Worm (Caenorhabditis elegans) whole organism, L4 larva: ENCODE results near the gene B0496.2.

ENCODE experiments used
- ceh-28 ChIP-seq: fragments of 150-350 bp; optimal IDR thresholded peaks from 2 replicates; lab custom pipeline; 2014; ENCODE audit warnings: missing biosample characterization, missing genetic modification reagents, missing genetic modification characterization
- ces-1 ChIP-seq: fragments of 150-350 bp; sonication (generic microtip); optimal IDR thresholded peaks from 4 replicates; lab custom pipeline; 2014; ENCODE audit warnings: missing biosample characterization, missing genetic modification reagents, missing genetic modification characterization
- daf-19 ChIP-seq: fragments of 200-800 bp; sonication (Bioruptor generic); conservative IDR thresholded peaks from 2 replicates; pipeline ENCODE4 v1.3.6; 2022; ENCODE audit warnings: missing genetic modification characterization, missing compliant biosample characterization

- TF ChIP-seq ceh-28 (tag; lab: Kevin White, UChicago), result no peak
- no peak for TF ChIP-seq ces-1
- TF ChIP-seq daf-19 (GFP tag; lab: Robert Waterston, UW), result no peak
Measured at ce11 chrIV:7420913-7421312, 26.7 kb upstream of the B0496.2 start, which contains the start of gene srtx-1.
